Fruit fly (Drosophila melanogaster) whole organism, wandering third instar larva: Measurements from ENCODE around the gene tank.

Experiments
- Mio ChIP-seq: sonication (Bioruptor generic); optimal IDR thresholded peaks from 2 replicates; lab custom pipeline; 2016; ENCODE audit warnings: missing biosample characterization, missing genetic modification characterization
- jim ChIP-seq: fragments of 175-275, 200-325 bp; sonication (Bioruptor generic); optimal IDR thresholded peaks from 2 replicates; lab custom pipeline; 2016; ENCODE audit warnings: missing biosample characterization, mild to moderate bottlenecking, missing genetic modification characterization
- usp ChIP-seq: fragments of >200 bp; optimal IDR thresholded peaks from 2 replicates; lab custom pipeline; 2017; ENCODE audit warnings: missing biosample characterization, missing genetic modification characterization

DNA sequence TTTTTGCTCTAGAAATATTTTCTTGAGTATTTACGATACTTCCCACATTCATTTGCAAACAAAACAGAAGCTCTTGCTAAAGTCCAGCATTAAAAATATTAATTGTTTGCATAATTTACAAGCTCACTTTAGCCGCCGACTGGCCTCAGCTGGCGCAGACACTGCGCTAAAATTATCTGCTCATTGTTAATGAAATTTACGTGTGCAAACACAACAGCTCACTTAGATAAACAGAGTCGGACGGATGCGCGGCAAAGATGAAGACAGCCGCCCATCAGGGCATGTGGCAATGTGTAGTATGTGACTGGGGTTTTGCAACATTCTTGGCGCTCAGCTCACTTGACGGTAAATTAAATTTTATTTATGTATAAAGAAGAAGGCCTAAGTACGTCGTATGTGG is 8.8 kb downstream of the tank start:
- TF ChIP-seq usp (GFP tag; lab: Kevin White, UChicago) (no peak), Mio (no peak), jim (GFP tag; lab: Kevin White, UChicago) (no peak)
